Fruit fly (Drosophila melanogaster) Kc167 (cell line): ENCODE data around the gene CHKov2.

ENCODE experiments used
- Myc ChIP-seq: fragments of >200 bp; optimal IDR thresholded peaks from 2 replicates; lab custom pipeline; 2017; ENCODE audit warnings: missing external identifiers
- Sin3A ChIP-seq: fragments of >200 bp; optimal IDR thresholded peaks from 2 replicates; lab custom pipeline; 2018; ENCODE audit warnings: missing external identifiers
- h ChIP-seq: fragments of >200 bp; optimal IDR thresholded peaks from 3 replicates; lab custom pipeline; 2018; ENCODE audit warnings: missing external identifiers
- psq ChIP-seq: fragments of >200 bp; optimal IDR thresholded peaks from 2 replicates; lab custom pipeline; 2017; ENCODE audit warnings: missing external identifiers

dm6 chr3R:25310843-25311242 lies 20.2 kb downstream of the CHKov2 start, which contains the start of gene CG31099:
- no peak for TF ChIP-seq Myc (lab: Kevin White, UChicago)
- TF ChIP-seq psq (lab: Kevin White, UChicago): no peak
- no peak for TF ChIP-seq h (lab: Kevin White, UChicago)
- no peak for TF ChIP-seq Sin3A (lab: Kevin White, UChicago)
